Worm (Caenorhabditis elegans) whole organism, late embryonic: ENCODE data around the gene T25B9.9.

Experiments
- ceh-45 ChIP-seq: fragments of 200-800 bp; sonication (Bioruptor generic); IDR thresholded peaks from 2 replicates; pipeline ENCODE4 v1.3.6; 2022; ENCODE audit warnings: missing genetic modification reagents, missing genetic modification characterization, missing compliant biosample characterization
- nhr-11 ChIP-seq: fragments of 150-350 bp; optimal IDR thresholded peaks from 2 replicates; lab custom pipeline; 2014; ENCODE audit warnings: missing biosample characterization, missing genetic modification characterization

DNA sequence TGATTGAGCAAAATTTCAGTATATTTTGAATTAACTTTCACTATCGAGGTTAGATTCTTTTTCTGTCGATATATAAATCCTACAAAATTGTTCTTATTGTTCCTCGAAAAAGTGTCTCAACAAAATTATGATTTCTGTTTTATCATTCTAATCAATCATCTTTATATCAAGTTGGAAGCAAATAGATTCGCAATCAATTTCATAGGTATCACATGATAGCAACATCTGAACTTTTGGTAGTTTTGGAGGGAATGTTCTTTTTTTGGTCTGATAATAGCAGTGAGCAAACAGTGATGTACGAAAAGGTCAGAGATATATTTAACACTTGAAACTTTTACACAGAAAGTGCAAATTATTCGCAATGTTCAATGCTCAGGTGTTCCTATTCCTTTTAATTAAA is 41.4 kb downstream of the T25B9.9 start:
- TF ChIP-seq ceh-45 (no peak), nhr-11 (no peak)
